Fruit fly (Drosophila melanogaster): ENCODE measurements around the gene grp.

DNA sequence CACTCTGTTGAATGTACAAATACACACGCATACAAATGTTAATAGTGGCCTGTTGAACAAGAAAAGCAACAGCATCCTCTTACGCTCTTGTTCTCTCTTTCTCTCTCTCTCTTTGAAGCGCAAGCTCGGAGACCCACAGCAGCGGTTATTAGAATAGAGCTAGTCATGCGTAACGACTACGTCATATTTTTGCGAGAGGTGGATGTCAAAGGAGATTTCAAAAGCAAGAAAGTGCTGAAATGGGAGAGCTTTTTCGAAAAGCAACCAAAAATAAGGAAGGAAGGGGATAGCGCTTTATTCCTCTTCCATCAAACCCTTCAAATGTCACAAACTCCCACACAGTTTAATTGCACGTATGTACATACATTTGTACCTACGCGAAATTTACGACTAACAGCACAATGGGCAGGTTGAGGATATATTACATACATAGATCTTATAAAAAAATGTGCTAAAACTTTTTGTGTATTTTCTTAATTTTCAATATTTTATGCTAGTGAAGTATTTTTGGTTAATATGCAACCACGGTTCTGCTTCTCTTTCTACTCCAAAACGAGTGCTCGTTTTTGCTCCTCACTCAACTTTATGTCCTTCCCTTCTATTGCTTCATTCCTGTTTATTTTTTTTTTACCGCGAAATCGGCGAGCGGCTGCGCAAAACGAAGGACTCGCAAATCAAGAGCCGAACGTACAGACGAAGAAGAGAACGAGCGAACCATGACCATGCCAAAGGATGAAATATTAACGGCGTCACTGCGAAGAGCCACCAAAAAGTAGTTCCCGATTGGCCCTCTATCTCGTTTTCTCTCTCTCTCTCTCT lies 10.2 kb downstream of the grp start:
- peak; percentile 59 for TF ChIP-seq CG9139 (GFP tag; optimal IDR thresholded peaks at IDR 0.05)
- TF ChIP-seq Blimp-1 (GFP tag; optimal IDR thresholded peaks at IDR 0.05), result no peak
- TF ChIP-seq CG3919 (GFP tag; optimal IDR thresholded peaks at IDR 0.05), result peak; percentile 63
- TF ChIP-seq svp (GFP tag), result no peak
- TF ChIP-seq Sox102F (GFP tag; optimal IDR thresholded peaks at IDR 0.05), result peak; percentile 72
- TF ChIP-seq Eip75B (GFP tag; optimal IDR thresholded peaks at IDR 0.05), result peak; percentile 11
- TF ChIP-seq salr (GFP tag; optimal IDR thresholded peaks at IDR 0.05), result peak; percentile 10 to 55
- no peak for TF ChIP-seq fkh (GFP tag; optimal IDR thresholded peaks at IDR 0.05)
- TF ChIP-seq CG6854 (GFP tag; optimal IDR thresholded peaks at IDR 0.05), result no peak
- peak; percentile 22 for TF ChIP-seq Lpt (GFP tag; optimal IDR thresholded peaks at IDR 0.05)

Measured in whole organism, prepupa.